Fruit fly (Drosophila melanogaster): Measurements from ENCODE around the gene CG11854.

- TF ChIP-seq psq (optimal IDR thresholded peaks at IDR 0.05) = no peak
- TF ChIP-seq h (optimal IDR thresholded peaks at IDR 0.05) = no peak
- TF ChIP-seq ttk (optimal IDR thresholded peaks at IDR 0.05) = no peak
- TF ChIP-seq insv (optimal IDR thresholded peaks at IDR 0.05) = no peak
Measured at dm6 chr3R:25232271-25232989, 9.4 kb upstream of the CG11854 start, which contains the start of gene Cad96Cb.

All from Kc167 (cell line).